Fruit fly (Drosophila melanogaster): ENCODE results near the gene AdoR.

The AdoR gene

dm6 chr3R:30179934-30180333 lies 30.5 kb upstream of the AdoR start, which contains the start of gene Bet5 (continued):
- TF ChIP-seq nmo (GFP tag; optimal IDR thresholded peaks at IDR 0.05): peak; percentile 13
- no peak for TF ChIP-seq ind (GFP tag; optimal IDR thresholded peaks at IDR 0.05)
- no peak for TF ChIP-seq CG4820 (GFP tag; optimal IDR thresholded peaks at IDR 0.05)
- no peak for TF ChIP-seq BtbVII (GFP tag; optimal IDR thresholded peaks at IDR 0.05)
- TF ChIP-seq CG4730 (GFP tag; IDR thresholded peaks at IDR 0.05): no peak
- no peak for TF ChIP-seq CG10274 (GFP tag; optimal IDR thresholded peaks at IDR 0.05)
- peak; percentile 59 for TF ChIP-seq vvl (GFP tag; IDR thresholded peaks at IDR 0.05)
- no peak for TF ChIP-seq shn (GFP tag; optimal IDR thresholded peaks at IDR 0.05)
- TF ChIP-seq Med (GFP tag): peak; percentile 12
- TF ChIP-seq CG1832 (GFP tag; optimal IDR thresholded peaks at IDR 0.05): no peak
- TF ChIP-seq row (GFP tag; IDR thresholded peaks at IDR 0.05): 0 out of 3 replicates have a peak, but pooled peaks have one; percentile 8
- TF ChIP-seq CG12659 (GFP tag; optimal IDR thresholded peaks at IDR 0.05): peak; percentile 8
- peak; percentile 7 for TF ChIP-seq hkb (optimal IDR thresholded peaks at IDR 0.05)
- no peak for TF ChIP-seq hkb (GFP tag; IDR thresholded peaks at IDR 0.05)
- no peak for TF ChIP-seq Antp (GFP tag; optimal IDR thresholded peaks at IDR 0.05)
- no peak for TF ChIP-seq CkIIα-i1 (GFP tag; IDR thresholded peaks at IDR 0.05)
- TF ChIP-seq CG12299 (tag; optimal IDR thresholded peaks at IDR 0.05): no peak
- no peak for TF ChIP-seq CrebB (tag; optimal IDR thresholded peaks at IDR 0.05)
- TF ChIP-seq CG9727 (GFP tag; optimal IDR thresholded peaks at IDR 0.05): no peak
- no peak for TF ChIP-seq CG9817 (tag; optimal IDR thresholded peaks at IDR 0.05)
- TF ChIP-seq Neu2 (GFP tag; optimal IDR thresholded peaks at IDR 0.05; ENCODE audit: borderline replicate concordance): no peak
- no peak for TF ChIP-seq CG2202 (tag; optimal IDR thresholded peaks at IDR 0.05)
- TF ChIP-seq CG30431 (GFP tag; optimal IDR thresholded peaks at IDR 0.05): no peak
- TF ChIP-seq grn (GFP tag; optimal IDR thresholded peaks at IDR 0.05): no peak
- TF ChIP-seq Atf-2 (GFP tag; optimal IDR thresholded peaks at IDR 0.05): no peak

- TF ChIP-seq Hand (GFP tag; optimal IDR thresholded peaks at IDR 0.05): no peak
- TF ChIP-seq Dp (GFP tag; optimal IDR thresholded peaks at IDR 0.05): peak; percentile 80
- TF ChIP-seq gce (GFP tag; IDR thresholded peaks at IDR 0.05): no peak
- no peak for TF ChIP-seq Dll (GFP tag; IDR thresholded peaks at IDR 0.05; ENCODE audit: partially characterized antibody)
- no peak for TF ChIP-seq CG6683 (GFP tag; optimal IDR thresholded peaks at IDR 0.05)
- no peak for TF ChIP-seq gsb-n (tag; optimal IDR thresholded peaks at IDR 0.05)
- TF ChIP-seq maf-S (GFP tag; optimal IDR thresholded peaks at IDR 0.05): no peak
- no peak for TF ChIP-seq Elba2 (GFP tag; optimal IDR thresholded peaks at IDR 0.05)
- TF ChIP-seq fd3F (GFP tag; optimal IDR thresholded peaks at IDR 0.05): no peak
- TF ChIP-seq CG8281 (tag; optimal IDR thresholded peaks at IDR 0.05): no peak
- no peak for TF ChIP-seq CG18011 (GFP tag; optimal IDR thresholded peaks at IDR 0.05)
- no peak for TF ChIP-seq CG12155 (GFP tag; optimal IDR thresholded peaks at IDR 0.05)
- no peak for TF ChIP-seq Bgb (GFP tag; IDR thresholded peaks at IDR 0.05; ENCODE audit: partially characterized antibody)
- no peak for TF ChIP-seq Nf-YC (tag; optimal IDR thresholded peaks at IDR 0.05)
- no peak for TF ChIP-seq CG18262 (tag; optimal IDR thresholded peaks at IDR 0.05)
- no peak for TF ChIP-seq CG6813 (GFP tag; optimal IDR thresholded peaks at IDR 0.05)
- TF ChIP-seq chn (GFP tag; optimal IDR thresholded peaks at IDR 0.05): no peak
- TF ChIP-seq otp (GFP tag; IDR thresholded peaks at IDR 0.05): no peak
- no peak for TF ChIP-seq CG12769 (tag; optimal IDR thresholded peaks at IDR 0.05)
- TF ChIP-seq CG8924 (tag; optimal IDR thresholded peaks at IDR 0.05): no peak
- 0 out of 2 replicates have a peak, but pooled peaks have one; percentile 27 for TF ChIP-seq hbn (GFP tag; IDR thresholded peaks at IDR 0.05; ENCODE audit: partially characterized antibody)
- TF ChIP-seq CG9797 (GFP tag; optimal IDR thresholded peaks at IDR 0.05): peak; percentile 50
- peak; percentile 89 for TF ChIP-seq E2f2 (GFP tag; IDR thresholded peaks at IDR 0.05)
- TF ChIP-seq CG12104 (GFP tag; optimal IDR thresholded peaks at IDR 0.05): no peak
- no peak for TF ChIP-seq CG7786 (GFP tag; optimal IDR thresholded peaks at IDR 0.05)
- no peak for TF ChIP-seq H15 (GFP tag; IDR thresholded peaks at IDR 0.05)
- no peak for TF ChIP-seq HLH54F (GFP tag; optimal IDR thresholded peaks at IDR 0.05)
These were observed 28.1 kb upstream of the AdoR start, which contains the start of the genes CG1983 and CG15530 for dm6 chr3R:30177494-30177893. Gene CG1983, minus strand, starts transcription at chr3R:30177700. Gene CG15530, plus strand, starts transcription at chr3R:30177877.

Measured in whole organism, embryonic.